Worm (Caenorhabditis elegans): ENCODE results near the gene C38C10.3.
A peak's percentile ranks its signal among the peaks of the same experiment; 100 is the strongest.

Gene C38C10.3

DNA sequence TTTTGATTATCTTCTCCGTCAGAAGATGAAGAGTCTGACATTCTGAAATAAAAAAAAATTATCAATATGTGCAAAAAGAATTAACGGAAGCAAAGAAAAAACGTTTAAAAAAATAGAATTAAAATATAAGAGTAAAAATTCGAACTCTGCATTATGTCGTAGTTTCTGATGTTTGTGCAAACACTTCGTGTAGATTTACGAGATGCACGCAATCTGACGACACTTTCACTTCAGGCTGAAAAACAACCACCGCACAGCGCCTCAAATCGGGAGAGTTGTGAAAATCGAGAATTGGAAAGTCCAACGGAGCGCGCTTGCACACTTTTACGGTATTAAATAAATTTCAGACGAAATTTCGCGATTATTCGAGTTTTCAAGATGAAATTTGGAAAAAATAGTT, 21.2 kb upstream of the C38C10.3 start, which contains the start of gene T26G10.1:
Gene T26G10.1 (minus strand): TSS at position 42 of the 400 bp plus-strand sequence.
- peak; percentile 64 for TF ChIP-seq lsy-2 (tag; optimal IDR thresholded peaks at IDR 0.05)
- no peak for TF ChIP-seq lin-32 (GFP tag; optimal IDR thresholded peaks at IDR 0.05)
- TF ChIP-seq cnd-1 (tag; optimal IDR thresholded peaks at IDR 0.05), result no peak
- TF ChIP-seq nhr-76 (tag; optimal IDR thresholded peaks at IDR 0.05), result no peak
- TF ChIP-seq lin-13 (tag; optimal IDR thresholded peaks at IDR 0.05), result no peak
- no peak for TF ChIP-seq mls-2 (tag; optimal IDR thresholded peaks at IDR 0.05)
- TF ChIP-seq nhr-2 (tag; optimal IDR thresholded peaks at IDR 0.05), result no peak
- TF ChIP-seq pha-4 (tag; optimal IDR thresholded peaks at IDR 0.05), result peak; percentile 35
- peak; percentile 30 for TF ChIP-seq nhr-237 (tag; optimal IDR thresholded peaks at IDR 0.05)
- TF ChIP-seq ham-2 (GFP tag; optimal IDR thresholded peaks at IDR 0.05), result no peak
- no peak for TF ChIP-seq mab-5 (tag; optimal IDR thresholded peaks at IDR 0.05)
- peak; percentile 66 for TF ChIP-seq ces-1 (GFP tag; optimal IDR thresholded peaks at IDR 0.05)
- peak; percentile 49 for TF ChIP-seq mep-1 (tag; optimal IDR thresholded peaks at IDR 0.05)
- TF ChIP-seq blmp-1 (tag; optimal IDR thresholded peaks at IDR 0.05), result peak; percentile 43

DNA sequence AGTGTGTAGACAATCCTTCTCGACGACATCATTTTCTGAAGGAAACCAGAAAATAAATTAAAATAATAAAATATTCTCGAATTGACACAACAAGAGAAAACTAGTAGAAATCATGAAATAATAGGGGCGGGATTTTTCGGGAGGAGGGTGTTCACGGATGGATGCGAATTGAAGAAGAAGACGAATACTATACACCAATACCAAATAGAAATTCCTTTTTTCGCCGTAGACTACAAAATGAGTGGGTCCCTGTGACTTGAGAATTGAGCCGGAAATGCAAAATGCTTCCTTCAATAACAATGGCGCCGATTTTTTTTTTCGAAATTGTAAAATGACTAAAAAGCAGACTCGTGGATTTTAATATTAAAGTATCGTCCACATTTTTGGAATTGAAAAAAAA, 15.6 kb upstream of the C38C10.3 start, which contains the start of gene nlp-48:
Gene nlp-48 (minus strand): TSS at position 101 of the 400 bp plus-strand sequence.
- TF ChIP-seq sem-2 (GFP tag; optimal IDR thresholded peaks at IDR 0.05), result no peak

DNA sequence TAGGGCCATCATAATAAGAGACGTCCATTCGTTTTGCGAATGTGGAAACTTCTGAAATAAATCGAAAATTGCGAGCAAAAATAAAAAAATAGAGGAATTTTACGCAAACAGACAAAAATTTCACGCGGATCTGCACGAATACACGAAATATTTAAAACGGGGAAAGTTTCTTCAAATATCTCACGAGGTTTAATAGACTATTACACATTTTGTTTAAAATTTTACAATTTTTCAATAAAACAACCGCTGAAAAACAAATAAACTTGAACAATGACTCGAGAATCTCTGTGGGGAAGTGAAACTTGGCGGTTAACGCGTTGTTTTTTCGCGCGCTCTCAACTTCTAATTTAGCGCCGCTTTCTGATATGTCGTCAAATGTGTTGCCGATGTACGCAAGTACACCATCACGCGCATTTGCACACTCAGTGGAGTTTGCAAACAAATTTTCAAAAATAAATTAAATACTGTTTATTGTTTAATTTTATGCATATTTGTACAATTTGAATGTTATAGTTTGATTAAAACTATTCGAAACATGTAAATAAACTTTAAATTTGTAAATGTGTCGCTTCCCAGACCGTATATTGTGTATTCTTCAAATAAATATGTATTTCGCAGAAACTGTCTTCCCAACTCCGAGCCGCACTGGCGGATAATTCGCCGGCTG, 7.8 kb upstream of the C38C10.3 start, which contains the start of the genes gpr-2 and rgr-1:
Gene gpr-2 (minus strand): TSS at position 51 of the 667 bp plus-strand sequence.
Gene rgr-1 (plus strand): TSS at position 617 of the 667 bp plus-strand sequence.
- TF ChIP-seq mab-5 (tag; optimal IDR thresholded peaks at IDR 0.05) (no peak), zip-8 (tag; optimal IDR thresholded peaks at IDR 0.05) (no peak), ces-1 (GFP tag; optimal IDR thresholded peaks at IDR 0.05) (peak; percentile 45), unc-39 (tag; optimal IDR thresholded peaks at IDR 0.05) (no peak), pha-4 (tag; optimal IDR thresholded peaks at IDR 0.05) (peak; percentile 18), lsy-2 (tag; optimal IDR thresholded peaks at IDR 0.05) (peak; percentile 20), mep-1 (tag; optimal IDR thresholded peaks at IDR 0.05) (peak; percentile 13)

DNA sequence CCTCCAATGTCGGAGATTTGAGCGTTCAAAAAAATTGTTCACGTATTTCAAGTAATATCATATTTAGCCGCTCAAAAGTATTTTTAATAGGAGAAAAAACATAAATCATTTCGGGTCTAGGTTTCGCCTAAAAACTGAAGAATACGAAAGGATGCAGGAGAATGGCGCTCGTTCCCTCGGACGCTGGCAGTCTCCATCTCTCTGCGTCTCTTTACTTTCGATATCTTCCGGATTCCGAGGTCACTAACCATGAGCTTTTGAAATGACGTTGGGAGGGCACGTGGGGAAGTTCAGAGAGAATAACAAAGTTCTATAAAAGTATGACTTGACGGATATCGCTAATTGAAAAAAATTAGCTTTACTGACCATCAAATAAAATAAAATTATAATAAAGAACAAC, 5.5 kb upstream of the C38C10.3 start:
- TF ChIP-seq zip-8 (tag; optimal IDR thresholded peaks at IDR 0.05) (no peak), unc-120 (tag; optimal IDR thresholded peaks at IDR 0.05; ENCODE audit: poor library complexity, severe bottlenecking) (no peak), drap-1 (GFP tag; optimal IDR thresholded peaks at IDR 0.05) (no peak), hlh-1 (tag; optimal IDR thresholded peaks at IDR 0.05) (no peak), nhr-12 (tag; optimal IDR thresholded peaks at IDR 0.05) (no peak), sem-2 (GFP tag; optimal IDR thresholded peaks at IDR 0.05) (no peak), nhr-237 (tag; optimal IDR thresholded peaks at IDR 0.05) (no peak), flh-1 (GFP tag; optimal IDR thresholded peaks at IDR 0.05) (no peak)

DNA sequence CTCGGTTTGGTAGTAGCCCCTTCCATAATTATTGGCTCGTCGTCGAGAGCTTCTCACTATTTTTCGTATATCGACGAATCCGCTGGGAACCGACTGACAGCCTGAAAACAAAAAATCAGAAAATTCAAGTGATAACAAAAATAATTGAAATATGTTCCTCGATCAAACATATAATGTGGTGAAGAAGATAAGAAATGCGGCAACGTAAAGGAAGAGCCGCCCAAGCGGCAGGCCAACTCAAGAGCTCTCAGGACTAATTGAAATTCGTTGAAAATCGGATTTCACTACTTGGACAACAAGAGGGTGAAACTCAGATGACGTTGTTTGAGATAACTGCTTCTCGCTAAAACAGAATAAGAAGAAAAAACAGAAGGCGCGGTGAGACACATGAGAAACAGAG, 4.6 kb upstream of the C38C10.3 start, which contains the start of gene slc-17.2:
Gene slc-17.2 (minus strand): TSS at position 101 of the 400 bp plus-strand sequence.
- no peak for TF ChIP-seq nhr-12 (tag; optimal IDR thresholded peaks at IDR 0.05)
- TF ChIP-seq pha-4 (tag; optimal IDR thresholded peaks at IDR 0.05), result no peak
- TF ChIP-seq unc-120 (tag; optimal IDR thresholded peaks at IDR 0.05; ENCODE audit: poor library complexity, severe bottlenecking), result no peak
- no peak for TF ChIP-seq ztf-11 (tag; optimal IDR thresholded peaks at IDR 0.05)
- no peak for TF ChIP-seq flh-1 (GFP tag; optimal IDR thresholded peaks at IDR 0.05)
- no peak for TF ChIP-seq nhr-237 (tag; optimal IDR thresholded peaks at IDR 0.05)
- no peak for TF ChIP-seq ceh-39 (tag; optimal IDR thresholded peaks at IDR 0.05)
- TF ChIP-seq mab-5 (tag; optimal IDR thresholded peaks at IDR 0.05), result no peak
- TF ChIP-seq ham-2 (GFP tag; optimal IDR thresholded peaks at IDR 0.05), result no peak
- no peak for TF ChIP-seq hlh-1 (tag; optimal IDR thresholded peaks at IDR 0.05)
- no peak for TF ChIP-seq ces-1 (GFP tag; optimal IDR thresholded peaks at IDR 0.05)
- TF ChIP-seq drap-1 (GFP tag; optimal IDR thresholded peaks at IDR 0.05), result no peak
- no peak for TF ChIP-seq nhr-2 (tag; optimal IDR thresholded peaks at IDR 0.05)
- TF ChIP-seq tbx-8 (GFP tag; optimal IDR thresholded peaks at IDR 0.05), result no peak
- no peak for TF ChIP-seq sptf-1 (tag; optimal IDR thresholded peaks at IDR 0.05)
- no peak for TF ChIP-seq blmp-1 (tag; optimal IDR thresholded peaks at IDR 0.05)

DNA sequence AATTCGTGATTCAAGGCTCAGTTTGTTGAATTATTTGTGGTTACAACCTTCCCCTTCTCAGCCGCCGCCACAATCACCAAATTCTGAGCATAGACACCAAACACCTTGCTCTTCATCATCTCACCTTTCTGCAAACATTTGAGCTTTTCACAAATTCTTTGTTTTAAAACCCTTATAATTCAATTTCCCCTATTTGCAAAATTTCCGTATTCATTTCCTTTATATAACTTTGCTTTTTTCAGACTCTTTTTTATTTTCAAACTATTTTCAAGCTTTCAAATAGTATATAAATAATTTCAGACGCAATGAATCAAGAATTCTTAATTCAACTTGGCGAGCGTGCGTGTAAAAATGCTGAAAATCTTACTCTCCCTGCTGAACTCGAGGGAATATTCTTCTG, 1.9 kb downstream of the C38C10.3 start, which contains the start of gene tkr-1:
Gene tkr-1 (plus strand): TSS at position 301 of the 400 bp plus-strand sequence.
- TF ChIP-seq nhr-76 (tag; optimal IDR thresholded peaks at IDR 0.05) (no peak), nhr-2 (tag; optimal IDR thresholded peaks at IDR 0.05) (no peak), ces-1 (GFP tag; optimal IDR thresholded peaks at IDR 0.05) (no peak), unc-120 (tag; optimal IDR thresholded peaks at IDR 0.05; ENCODE audit: poor library complexity, severe bottlenecking) (no peak), cnd-1 (tag; optimal IDR thresholded peaks at IDR 0.05) (no peak), unc-62 (GFP tag; optimal IDR thresholded peaks at IDR 0.05) (no peak), lsy-2 (tag; optimal IDR thresholded peaks at IDR 0.05) (no peak), mab-5 (tag; optimal IDR thresholded peaks at IDR 0.05) (no peak), ceh-43 (GFP tag; optimal IDR thresholded peaks at IDR 0.05) (no peak), pha-4 (tag; optimal IDR thresholded peaks at IDR 0.05) (no peak), lin-32 (GFP tag; optimal IDR thresholded peaks at IDR 0.05) (no peak), mep-1 (tag; optimal IDR thresholded peaks at IDR 0.05) (no peak), hlh-1 (tag; optimal IDR thresholded peaks at IDR 0.05) (no peak), unc-39 (tag; optimal IDR thresholded peaks at IDR 0.05) (no peak), elt-1 (tag; optimal IDR thresholded peaks at IDR 0.05; ENCODE audit: borderline replicate concordance, insufficient read depth) (no peak), bed-3 (GFP tag; optimal IDR thresholded peaks at IDR 0.05) (no peak), tbx-8 (GFP tag; optimal IDR thresholded peaks at IDR 0.05) (no peak), ham-2 (GFP tag; optimal IDR thresholded peaks at IDR 0.05) (no peak), drap-1 (GFP tag; optimal IDR thresholded peaks at IDR 0.05) (no peak)
